Worm (Caenorhabditis elegans): ENCODE data around the gene wdr-60.

wdr-60 gene

ce11 chrIII:5031375-5031836, 44.4 kb downstream of the wdr-60 start (continued):
- peak; percentile 77 for TF ChIP-seq jun-1 (tag; optimal IDR thresholded peaks at IDR 0.05)
- 0 out of 2 replicates have a peak, but pooled peaks have one; percentile 35 for TF ChIP-seq grh-1 (GFP tag; IDR thresholded peaks at IDR 0.05)
- TF ChIP-seq nhr-19 (GFP tag; conservative IDR thresholded peaks at IDR 0.05): peak; percentile 84
- peak in 1 of 2 experiments; percentile 71 for TF ChIP-seq ztf-11 (tag; optimal IDR thresholded peaks at IDR 0.05)
- TF ChIP-seq dsc-1 (tag; optimal IDR thresholded peaks at IDR 0.05): peak; percentile 80
- TF ChIP-seq sup-37 (GFP tag; optimal IDR thresholded peaks at IDR 0.05): peak; percentile 83
- TF ChIP-seq elt-3 (tag; optimal IDR thresholded peaks at IDR 0.05): peak in 1 of 6 experiments; percentile 16
- peak; percentile 57 for TF ChIP-seq elt-2 (tag; optimal IDR thresholded peaks at IDR 0.05)
- peak; percentile 70 for TF ChIP-seq egl-13 (tag; optimal IDR thresholded peaks at IDR 0.05)
- peak; percentile 55 for TF ChIP-seq lir-3 (tag; optimal IDR thresholded peaks at IDR 0.05; ENCODE audit: poor library complexity)
- peak; percentile 64 for TF ChIP-seq aly-2 (tag; optimal IDR thresholded peaks at IDR 0.05)
- peak; percentile 45 for TF ChIP-seq unc-86 (tag; optimal IDR thresholded peaks at IDR 0.05)
- peak; percentile 74 for TF ChIP-seq sox-4 (tag; optimal IDR thresholded peaks at IDR 0.05)
- TF ChIP-seq snu-23 (GFP tag; optimal IDR thresholded peaks at IDR 0.05): peak; percentile 73
- TF ChIP-seq irx-1 (tag; optimal IDR thresholded peaks at IDR 0.05): peak; percentile 31
- TF ChIP-seq ceh-82 (tag; optimal IDR thresholded peaks at IDR 0.05): peak in 2 of 3 experiments; percentile 5 to 32
- TF ChIP-seq zip-4 (GFP tag; optimal IDR thresholded peaks at IDR 0.05): peak; percentile 51
- peak; percentile 35 for TF ChIP-seq fkh-10 (GFP tag; optimal IDR thresholded peaks at IDR 0.05)
- TF ChIP-seq nhr-71 (tag; optimal IDR thresholded peaks at IDR 0.05): peak; percentile 81
- peak; percentile 58 for TF ChIP-seq ceh-88 (GFP tag; IDR thresholded peaks at IDR 0.05)
- TF ChIP-seq snpc-4 (tag; optimal IDR thresholded peaks at IDR 0.05): peak; percentile 25
- TF ChIP-seq ceh-8 (GFP tag; optimal IDR thresholded peaks at IDR 0.05): peak; percentile 71
- peak; percentile 22 for TF ChIP-seq lin-13 (GFP tag; optimal IDR thresholded peaks at IDR 0.05)
- peak; percentile 89 for TF ChIP-seq nhr-47 (tag; optimal IDR thresholded peaks at IDR 0.05)
- peak; percentile 8 for TF ChIP-seq fkh-4 (tag; optimal IDR thresholded peaks at IDR 0.05; ENCODE audit: borderline replicate concordance)
- peak; percentile 67 for TF ChIP-seq nhr-77 (tag; optimal IDR thresholded peaks at IDR 0.05)
- TF ChIP-seq ztf-4 (tag; optimal IDR thresholded peaks at IDR 0.05): peak; percentile 28
- peak; percentile 15 to 29 (median 28) for TF ChIP-seq dpl-1 (GFP tag; optimal IDR thresholded peaks at IDR 0.05)
- TF ChIP-seq rnt-1 (tag; optimal IDR thresholded peaks at IDR 0.05): peak; percentile 58
- TF ChIP-seq lsy-2 (tag; optimal IDR thresholded peaks at IDR 0.05): peak; percentile 43 to 79
- peak; percentile 46 to 47 for TF ChIP-seq efl-1 (optimal IDR thresholded peaks at IDR 0.05)
- TF ChIP-seq efl-1 (GFP tag; optimal IDR thresholded peaks at IDR 0.05 in 1 of 2): peak; percentile 29 to 95

ce11 chrIII:5036158-5036557, 49.1 kb downstream of the wdr-60 start, which contains the start of gene C45G9.6:
Gene C45G9.6, plus strand, starts transcription at chrIII:5036458.
- TF ChIP-seq ceh-63 (GFP tag; optimal IDR thresholded peaks at IDR 0.05): no peak
- TF ChIP-seq nhr-71 (tag; optimal IDR thresholded peaks at IDR 0.05): no peak
- TF ChIP-seq alr-1 (tag; optimal IDR thresholded peaks at IDR 0.05; ENCODE audit: borderline replicate concordance): no peak
- TF ChIP-seq mef-2 (tag; optimal IDR thresholded peaks at IDR 0.05): no peak
- no peak for TF ChIP-seq xbp-1 (tag; optimal IDR thresholded peaks at IDR 0.05)
- TF ChIP-seq ets-5 (GFP tag; IDR thresholded peaks at IDR 0.05): no peak
- no peak for TF ChIP-seq lin-13 (GFP tag; optimal IDR thresholded peaks at IDR 0.05)
- TF ChIP-seq lin-15B (tag; optimal IDR thresholded peaks at IDR 0.05): no peak
- no peak for TF ChIP-seq lsy-2 (tag; optimal IDR thresholded peaks at IDR 0.05)
- no peak for TF ChIP-seq tlp-1 (tag; optimal IDR thresholded peaks at IDR 0.05)
- no peak for TF ChIP-seq snu-23 (GFP tag; optimal IDR thresholded peaks at IDR 0.05)
- no peak for TF ChIP-seq Y116A8C.19 (tag; optimal IDR thresholded peaks at IDR 0.05; ENCODE audit: borderline replicate concordance)
- TF ChIP-seq zip-4 (GFP tag; optimal IDR thresholded peaks at IDR 0.05): no peak
- TF ChIP-seq ces-1 (GFP tag; optimal IDR thresholded peaks at IDR 0.05): no peak
- no peak for TF ChIP-seq nhr-19 (GFP tag; conservative IDR thresholded peaks at IDR 0.05)
- no peak for TF ChIP-seq sup-37 (GFP tag; optimal IDR thresholded peaks at IDR 0.05)
